Worm (Caenorhabditis elegans) whole organism, young adult: Measurements from ENCODE around the gene ZK666.11.
A peak's percentile ranks its signal among the peaks of the same experiment; 100 is the strongest.
"Not testable (repeated sequence)": the region's sequence is repeated elsewhere in the genome, so short reads cannot be mapped to it uniquely, and the experiment has no call there.

ENCODE experiments used
- D2030.7 ChIP-seq: fragments of 200-800 bp; sonication (Bioruptor generic); IDR thresholded peaks from 2 replicates; pipeline ENCODE4 v1.3.6; 2022; ENCODE audit warnings: missing genetic modification reagents, missing genetic modification characterization, missing compliant biosample characterization
- F10E7.11 ChIP-seq: sonication (generic microtip); optimal IDR thresholded peaks from 2 replicates; lab custom pipeline; 2017; ENCODE audit warnings: mild to moderate bottlenecking, missing genetic modification characterization, moderate library complexity, missing compliant biosample characterization
- F39B2.1 ChIP-seq: fragments of 200-800 bp; sonication (Bioruptor generic); IDR thresholded peaks from 2 replicates; pipeline ENCODE4 v1.3.6; 2022; ENCODE audit warnings: missing genetic modification reagents, missing genetic modification characterization, missing compliant biosample characterization
- T07F8.4 ChIP-seq: sonication (generic microtip); optimal IDR thresholded peaks from 2 replicates; lab custom pipeline; 2016; ENCODE audit warnings: mild to moderate bottlenecking, missing genetic modification characterization, moderate library complexity, missing compliant biosample characterization
- aptf-3 ChIP-seq: fragments of 200-800 bp; sonication (Bioruptor generic); IDR thresholded peaks from 2 replicates; pipeline ENCODE4 v1.3.6; 2022; ENCODE audit warnings: missing genetic modification characterization, missing compliant biosample characterization
- atf-7 ChIP-seq: sonication (generic microtip); optimal IDR thresholded peaks from 2 replicates; lab custom pipeline; 2017; ENCODE audit warnings: mild to moderate bottlenecking, missing genetic modification characterization, missing compliant biosample characterization
- athp-1 ChIP-seq: sonication (generic microtip); optimal IDR thresholded peaks from 2 replicates; lab custom pipeline; 2017; ENCODE audit warnings: mild to moderate bottlenecking, missing genetic modification characterization, missing compliant biosample characterization
- cebp-1 ChIP-seq, 2 experiments: fragments of 200-800 bp in 1 of 2; sonication (Bioruptor generic) in 1 of 2; sonication (generic microtip) in 1 of 2; IDR thresholded peaks in 1 of 2; optimal IDR thresholded peaks in 1 of 2; 2 replicates each; pipeline versions ENCODE4 v1.3.6 to Lab custom; 2017 to 2022; ENCODE audit warnings: missing compliant biosample characterization in 2 of 2, missing genetic modification characterization in 2 of 2, mild to moderate bottlenecking in 1 of 2, missing genetic modification reagents in 1 of 2, moderate library complexity in 1 of 2
- cebp-2 ChIP-seq: fragments of 200-800 bp; sonication (Bioruptor generic); IDR thresholded peaks from 2 replicates; pipeline ENCODE4 v1.3.6; 2022; ENCODE audit warnings: missing genetic modification characterization, missing compliant biosample characterization
- ceh-100 ChIP-seq: fragments of 200-800 bp; sonication (Bioruptor generic); IDR thresholded peaks from 2 replicates; pipeline ENCODE4 v1.3.6; 2022; ENCODE audit warnings: missing genetic modification reagents, missing genetic modification characterization, missing compliant biosample characterization
- ceh-27 ChIP-seq: fragments of 200-800 bp; sonication (Bioruptor generic); optimal IDR thresholded peaks from 2 replicates; lab custom pipeline; 2018; ENCODE audit warnings: mild to moderate bottlenecking, missing genetic modification characterization, moderate library complexity, missing compliant biosample characterization
- ceh-91 ChIP-seq: fragments of 200-800 bp; sonication (Bioruptor generic); IDR thresholded peaks from 2 replicates; pipeline ENCODE4 v1.3.6; 2022; ENCODE audit warnings: missing genetic modification reagents, missing genetic modification characterization, missing compliant biosample characterization
- egl-44 ChIP-seq: fragments of 200-800 bp; sonication (Bioruptor generic); IDR thresholded peaks from 2 replicates; pipeline ENCODE4 v1.3.6; 2022; ENCODE audit warnings: missing genetic modification reagents, missing genetic modification characterization, missing compliant biosample characterization
- ekl-4 ChIP-seq: fragments of 200-800 bp; sonication (Bioruptor generic); IDR thresholded peaks from 2 replicates; pipeline ENCODE4 v1.3.6; 2022; ENCODE audit warnings: missing genetic modification reagents, missing genetic modification characterization, missing compliant biosample characterization
- lin-40 ChIP-seq: sonication (generic microtip); optimal IDR thresholded peaks from 2 replicates; lab custom pipeline; 2016; ENCODE audit warnings: missing genetic modification characterization, mild to moderate bottlenecking, missing compliant biosample characterization, missing genotype, missing genetic modification reagents
- lsl-1 ChIP-seq: fragments of 200-800 bp; sonication (Bioruptor generic); optimal IDR thresholded peaks from 2 replicates; lab custom pipeline; 2018; ENCODE audit warnings: mild to moderate bottlenecking, missing genetic modification characterization, moderate library complexity, missing compliant biosample characterization
- madf-3 ChIP-seq: fragments of 200-800 bp; sonication (Bioruptor generic); IDR thresholded peaks from 2 replicates; pipeline ENCODE4 v1.3.6; 2022; ENCODE audit warnings: missing genetic modification reagents, missing genetic modification characterization, missing compliant biosample characterization
- mxl-1 ChIP-seq: sonication (generic microtip); optimal IDR thresholded peaks from 2 replicates; lab custom pipeline; 2016; ENCODE audit warnings: missing genetic modification characterization, missing compliant biosample characterization
- nhr-80 ChIP-seq: sonication (generic microtip); optimal IDR thresholded peaks from 2 replicates; lab custom pipeline; 2016; ENCODE audit warnings: missing genetic modification characterization, missing compliant biosample characterization
- rcor-1 ChIP-seq: fragments of 200-800 bp; sonication (Bioruptor generic); IDR thresholded peaks from 2 replicates; pipeline ENCODE4 v1.3.6; 2022; ENCODE audit warnings: missing genetic modification reagents, missing genetic modification characterization, missing compliant biosample characterization
- snpc-4 ChIP-seq, 5 experiments: fragments of 150-350 bp in 1 of 5; sonication (generic microtip) in 4 of 5; optimal IDR thresholded peaks; 2 replicates each; lab custom pipeline; 2014 to 2018; ENCODE audit warnings: missing genetic modification characterization in 5 of 5, missing biosample characterization in 3 of 5, antibody characterized with exemption in 2 of 5, mild to moderate bottlenecking in 2 of 5, missing compliant biosample characterization in 2 of 5, missing genotype in 2 of 5, moderate library complexity in 2 of 5, missing genetic modification reagents in 1 of 5
- tbp1 ChIP-seq: fragments of 200-800 bp; sonication (Bioruptor generic); optimal IDR thresholded peaks from 2 replicates; lab custom pipeline; 2018; ENCODE audit warnings: mild to moderate bottlenecking, missing genetic modification characterization, missing compliant biosample characterization
- tbx-9 ChIP-seq: sonication (generic microtip); optimal IDR thresholded peaks from 2 replicates; lab custom pipeline; 2016; ENCODE audit warnings: borderline replicate concordance, missing genetic modification characterization, inconsistent platforms, missing compliant biosample characterization
- zfh-2 ChIP-seq: fragments of 200-800 bp; sonication (Bioruptor generic); conservative IDR thresholded peaks from 2 replicates; pipeline ENCODE4 v1.3.6; 2022; ENCODE audit warnings: missing genetic modification reagents, missing genetic modification characterization, missing compliant biosample characterization
- zim-3 ChIP-seq: sonication (generic microtip); optimal IDR thresholded peaks from 2 replicates; lab custom pipeline; 2017; ENCODE audit warnings: mild to moderate bottlenecking, missing genetic modification characterization, moderate library complexity, missing compliant biosample characterization
- ztf-26 ChIP-seq: sonication (generic microtip); optimal IDR thresholded peaks from 2 replicates; lab custom pipeline; 2017; ENCODE audit warnings: missing genetic modification characterization, missing compliant biosample characterization

ZK666.11 gene

ce11 chrII:10481824-10482556, at the start of gene ZK666.11, which contains the start of gene clec-60:
Gene ZK666.11, plus strand, starts transcription at chrII:10482522.
Gene clec-60, minus strand, starts transcription at chrII:10481874.
- TF ChIP-seq athp-1 (tag; lab: Kevin White, UChicago) (no peak), nhr-80 (tag; lab: Kevin White, UChicago) (peak; percentile 6), cebp-1 (GFP tag; IDR thresholded peaks at IDR 0.05; lab: Robert Waterston, UW) (0 out of 2 replicates have a peak, but pooled peaks have one; percentile 49), cebp-1 (tag; optimal IDR thresholded peaks at IDR 0.05; lab: Kevin White, UChicago) (no peak)

ce11 chrII:10435836-10436235, 46.5 kb upstream of the ZK666.11 start, which contains the start of gene cut-4:
Gene cut-4, plus strand, starts transcription at chrII:10436136.
- no peak for TF ChIP-seq F39B2.1 (GFP tag; lab: Robert Waterston, UW)
- TF ChIP-seq madf-3 = no peak
- TF ChIP-seq F10E7.11 (tag; lab: Kevin White, UChicago) = no peak
- TF ChIP-seq D2030.7 (GFP tag; lab: Robert Waterston, UW) = no peak
- TF ChIP-seq egl-44 (GFP tag; lab: Robert Waterston, UW) = no peak
- TF ChIP-seq aptf-3 (GFP tag; lab: Robert Waterston, UW) = no peak
- TF ChIP-seq mxl-1 (tag; lab: Kevin White, UChicago) = no peak
- no peak for TF ChIP-seq snpc-4 (GFP tag; optimal IDR thresholded peaks at IDR 0.05; lab: Kevin White, UChicago)
- TF ChIP-seq snpc-4 (tag; optimal IDR thresholded peaks at IDR 0.05; lab: Kevin White, UChicago) = no peak
- TF ChIP-seq zim-3 (tag; lab: Kevin White, UChicago) = no peak
- TF ChIP-seq lin-40 = no peak
- TF ChIP-seq cebp-2 (GFP tag; lab: Robert Waterston, UW) = no peak
- no peak for TF ChIP-seq tbp1 (GFP tag; lab: Kevin White, UChicago)
- no peak for TF ChIP-seq zfh-2 (GFP tag; lab: Robert Waterston, UW)
- no peak for TF ChIP-seq ceh-91 (GFP tag; lab: Robert Waterston, UW)

ce11 chrII:10437840-10438239, 44.5 kb upstream of the ZK666.11 start:
- no peak for TF ChIP-seq tbx-9
- no peak for TF ChIP-seq lsl-1 (GFP tag; lab: Kevin White, UChicago)

- TF ChIP-seq lin-40 (no peak), ceh-100 (GFP tag; lab: Robert Waterston, UW) (no peak), ztf-26 (tag; lab: Kevin White, UChicago) (no peak), T07F8.4 (tag; lab: Kevin White, UChicago) (no peak), ceh-27 (GFP tag; lab: Kevin White, UChicago) (no peak)
Observed at ce11 chrII:10439976-10440375, 42.3 kb upstream of the ZK666.11 start, which contains the start of gene E04D5.4. Gene E04D5.4, plus strand, starts transcription at chrII:10440276.

ce11 chrII:10442846-10443245, 39.5 kb upstream of the ZK666.11 start, which contains the start of gene ZK673.1:
Gene ZK673.1, plus strand, starts transcription at chrII:10443146.
- TF ChIP-seq ekl-4 (GFP tag; lab: Robert Waterston, UW); atf-7 (tag; lab: Kevin White, UChicago); rcor-1 (GFP tag; lab: Robert Waterston, UW): not testable (repeated sequence)

ce11 chrII:10443898-10444297, 38.4 kb upstream of the ZK666.11 start:
- TF ChIP-seq nhr-80 (tag; lab: Kevin White, UChicago) = peak; percentile 75
- TF ChIP-seq egl-44 (GFP tag; lab: Robert Waterston, UW) = no peak
- TF ChIP-seq, all 124 proteins: peak for 1
